Fruit fly (Drosophila melanogaster): ENCODE measurements around the gene CG13678.

The CG13678 gene

dm6 chr3L:8185263-8186227 lies 36.4 kb upstream of the CG13678 start (continued):
- no peak for TF ChIP-seq CG15514 (GFP tag; optimal IDR thresholded peaks at IDR 0.05)
- no peak for TF ChIP-seq zen2 (GFP tag; IDR thresholded peaks at IDR 0.05; ENCODE audit: partially characterized antibody)
- TF ChIP-seq fd64A (GFP tag; optimal IDR thresholded peaks at IDR 0.05), result peak; percentile 5
- no peak for TF ChIP-seq HLH4C (GFP tag; IDR thresholded peaks at IDR 0.05; ENCODE audit: partially characterized antibody)
- TF ChIP-seq ham (GFP tag; IDR thresholded peaks at IDR 0.05), result 0 out of 2 replicates have a peak, but pooled peaks have one; percentile 25
- TF ChIP-seq Trl (optimal IDR thresholded peaks at IDR 0.05), result no peak
- no peak for TF ChIP-seq Trl (GFP tag; optimal IDR thresholded peaks at IDR 0.05)
- no peak for TF ChIP-seq vnd (GFP tag; IDR thresholded peaks at IDR 0.05; ENCODE audit: partially characterized antibody)
- no peak for TF ChIP-seq run (tag; optimal IDR thresholded peaks at IDR 0.05)
- TF ChIP-seq zfh1 (GFP tag; IDR thresholded peaks at IDR 0.05), result peak; percentile 4; the same call in 1 of the 3 replicates
- no peak for TF ChIP-seq CG8290 (GFP tag; optimal IDR thresholded peaks at IDR 0.05)
- peak in 1 of 2 experiments; percentile 61 for TF ChIP-seq CG8290 (tag; optimal IDR thresholded peaks at IDR 0.05)
- 0 out of 2 replicates have a peak, but pooled peaks have one; percentile 32 for TF ChIP-seq Doc2 (GFP tag; IDR thresholded peaks at IDR 0.05)
- TF ChIP-seq onecut (GFP tag; IDR thresholded peaks at IDR 0.05), result no peak
- peak; percentile 46 for TF ChIP-seq CG11398 (GFP tag; optimal IDR thresholded peaks at IDR 0.05)
- TF ChIP-seq stc (GFP tag; IDR thresholded peaks at IDR 0.05), result no peak
- no peak for TF ChIP-seq emc (GFP tag; optimal IDR thresholded peaks at IDR 0.05)
- TF ChIP-seq Gug (GFP tag; IDR thresholded peaks at IDR 0.05), result peak; percentile 60; the same call in 2 of the 4 replicates
- TF ChIP-seq ind (GFP tag; optimal IDR thresholded peaks at IDR 0.05), result peak; percentile 51
- TF ChIP-seq CG17385 (GFP tag; optimal IDR thresholded peaks at IDR 0.05), result peak; percentile 33
- 0 out of 2 replicates have a peak, but pooled peaks have one; percentile 44 for TF ChIP-seq vvl (GFP tag; IDR thresholded peaks at IDR 0.05)
- peak; percentile 24 for TF ChIP-seq NfI (GFP tag; optimal IDR thresholded peaks at IDR 0.05)
- peak; percentile 6; the same call in 1 of the 2 replicates for TF ChIP-seq MBD-R2 (GFP tag; IDR thresholded peaks at IDR 0.05)
- TF ChIP-seq da (GFP tag; optimal IDR thresholded peaks at IDR 0.05), result no peak
- peak; percentile 41 for TF ChIP-seq odd (GFP tag; optimal IDR thresholded peaks at IDR 0.05)
- TF ChIP-seq CG15696 (tag; optimal IDR thresholded peaks at IDR 0.05), result no peak
- peak; percentile 74 for TF ChIP-seq CG2120 (GFP tag; optimal IDR thresholded peaks at IDR 0.05)
- peak; percentile 37 to 62 for TF ChIP-seq Hr51 (GFP tag; optimal IDR thresholded peaks at IDR 0.05)
- TF ChIP-seq CG18011 (GFP tag; optimal IDR thresholded peaks at IDR 0.05), result peak; percentile 26
- no peak for TF ChIP-seq CG3065 (GFP tag; optimal IDR thresholded peaks at IDR 0.05)
- TF ChIP-seq caup (GFP tag; optimal IDR thresholded peaks at IDR 0.05; ENCODE audit: severe bottlenecking), result peak; percentile 57
- TF ChIP-seq hth (optimal IDR thresholded peaks at IDR 0.05), result no peak
- peak; percentile 13 for TF ChIP-seq tx (GFP tag; optimal IDR thresholded peaks at IDR 0.05)
- TF ChIP-seq D (optimal IDR thresholded peaks at IDR 0.05), result peak; percentile 2
- TF ChIP-seq D (GFP tag; optimal IDR thresholded peaks at IDR 0.05), result peak; percentile 22
- TF ChIP-seq CG9817 (tag; optimal IDR thresholded peaks at IDR 0.05), result peak; percentile 47
- no peak for TF ChIP-seq jigr1 (GFP tag; IDR thresholded peaks at IDR 0.05)
- peak; percentile 59 for TF ChIP-seq Atf3 (GFP tag; optimal IDR thresholded peaks at IDR 0.05)
- peak; percentile 30; the same call in 1 of the 2 replicates for TF ChIP-seq ranshi (GFP tag; IDR thresholded peaks at IDR 0.05)
- TF ChIP-seq nerfin-2 (GFP tag; IDR thresholded peaks at IDR 0.05; ENCODE audit: partially characterized antibody), result no peak
- TF ChIP-seq Bgb (GFP tag; IDR thresholded peaks at IDR 0.05; ENCODE audit: partially characterized antibody), result no peak; the same call in 1 of the 2 replicates
- peak; percentile 46; the same call in 1 of the 2 replicates for TF ChIP-seq CG6272 (GFP tag; IDR thresholded peaks at IDR 0.05)
- peak; percentile 30 for TF ChIP-seq tup (GFP tag; optimal IDR thresholded peaks at IDR 0.05)
- TF ChIP-seq CG2875 (GFP tag; optimal IDR thresholded peaks at IDR 0.05), result no peak
- TF ChIP-seq dmrt11E (tag; optimal IDR thresholded peaks at IDR 0.05), result no peak
- TF ChIP-seq B-H2 (GFP tag; optimal IDR thresholded peaks at IDR 0.05), result no peak
- TF ChIP-seq CG1792 (GFP tag; optimal IDR thresholded peaks at IDR 0.05), result peak; percentile 29
- TF ChIP-seq CG10654 (GFP tag; optimal IDR thresholded peaks at IDR 0.05), result no peak
- no peak for TF ChIP-seq sima (GFP tag; optimal IDR thresholded peaks at IDR 0.05)

Data from whole organism, embryonic.